Worm (Caenorhabditis elegans): Measurements from ENCODE around the gene Y51H7C.41.

DNA sequence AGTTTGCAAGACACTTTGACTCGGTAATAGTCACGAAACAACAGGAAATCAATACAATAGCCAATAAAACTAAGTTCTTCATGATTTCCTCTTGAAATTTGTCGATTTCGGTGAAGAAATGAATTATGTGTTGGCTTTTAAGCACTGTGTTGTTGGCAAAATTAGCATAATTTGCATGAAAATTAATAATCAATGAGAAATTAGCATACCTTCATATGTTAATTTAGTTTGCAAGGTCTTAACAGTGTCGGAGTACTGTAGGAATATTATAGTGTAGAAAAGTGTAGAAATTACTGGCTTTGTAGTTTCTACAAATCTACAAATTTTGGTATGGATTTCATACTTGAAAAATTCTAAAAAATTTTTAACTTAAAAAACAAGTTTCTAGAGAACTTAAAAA lies 21.5 kb upstream of the Y51H7C.41 start, which contains the start of gene F54D12.9:
- no peak for TF ChIP-seq attf-5 (GFP tag; optimal IDR thresholded peaks at IDR 0.05)
- TF ChIP-seq hlh-12 (tag; optimal IDR thresholded peaks at IDR 0.05): no peak
- no peak for TF ChIP-seq F39B2.1 (GFP tag; IDR thresholded peaks at IDR 0.05)
- TF ChIP-seq xnd-1 (tag; optimal IDR thresholded peaks at IDR 0.05): no peak
- no peak for TF ChIP-seq pha-4 (tag; optimal IDR thresholded peaks at IDR 0.05)

Measured in whole organism, young adult.